Worm (Caenorhabditis elegans) whole organism, L1 larva: Measurements from ENCODE around the gene Y45F10D.16.

Experiments used
- dsc-1 ChIP-seq: sonication (generic microtip); optimal IDR thresholded peaks from 2 replicates; lab custom pipeline; 2016; ENCODE audit warnings: mild to moderate bottlenecking, missing genetic modification characterization, missing compliant biosample characterization

Gene Y45F10D.16

ce11 chrIV:13826363-13826762, 50.1 kb downstream of the Y45F10D.16 start (continued):
- TF ChIP-seq dsc-1 (tag; lab: Kevin White, UChicago): no peak
